Worm (Caenorhabditis elegans) whole organism, young adult: ENCODE measurements around the gene vdac-1.

ENCODE experiments used
- ama-1 ChIP-seq, 3 experiments: fragments of 150-350 bp in 1 of 3; sonication (generic microtip) in 2 of 3; optimal IDR thresholded peaks; 2 replicates each; lab custom pipeline; 2014 to 2018; ENCODE audit warnings: missing biosample characterization in 2 of 3, missing genetic modification characterization in 2 of 3, missing genetic modification reagents in 2 of 3
- gei-17 ChIP-seq: fragments of 200-800 bp; sonication (Bioruptor generic); optimal IDR thresholded peaks from 2 replicates; lab custom pipeline; 2018; ENCODE audit warnings: mild to moderate bottlenecking, missing genetic modification characterization, missing compliant biosample characterization
- snpc-1.3 ChIP-seq: sonication (generic microtip); optimal IDR thresholded peaks from 2 replicates; lab custom pipeline; 2017; ENCODE audit warnings: missing genetic modification characterization, mild to moderate bottlenecking, missing compliant biosample characterization, antibody characterized with exemption, moderate library complexity, missing genotype, missing genetic modification reagents; ENCODE audit not compliant: insufficient read depth

DNA sequence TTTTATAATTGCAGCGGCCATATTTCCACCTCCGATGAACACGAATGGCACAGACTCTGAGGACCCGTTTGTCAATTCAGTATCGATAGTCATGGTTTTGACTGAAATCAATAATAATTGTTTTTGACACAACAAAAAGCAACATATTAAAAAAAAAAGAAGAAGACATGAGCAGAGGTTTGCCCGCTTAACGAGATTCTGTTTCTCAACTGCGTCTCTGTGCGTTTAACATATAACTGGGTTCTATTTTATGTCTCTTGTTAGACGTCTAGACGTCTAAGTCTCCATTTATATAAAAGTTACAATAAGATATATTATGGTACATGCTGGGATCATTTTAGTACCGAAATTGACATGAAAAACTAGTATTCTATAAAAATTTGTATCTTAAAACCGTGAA, 30.5 kb downstream of the vdac-1 start, which contains the start of gene pycr-4:
- TF ChIP-seq gei-17 = no peak
- TF ChIP-seq ama-1 (optimal IDR thresholded peaks at IDR 0.05; lab: Kevin White, UChicago) = no peak
- TF ChIP-seq ama-1 (GFP tag; optimal IDR thresholded peaks at IDR 0.05; lab: Kevin White, UChicago) = no peak
- no peak for TF ChIP-seq snpc-1.3
